Worm (Caenorhabditis elegans): ENCODE measurements around the gene nca-2.

The nca-2 gene

DNA sequence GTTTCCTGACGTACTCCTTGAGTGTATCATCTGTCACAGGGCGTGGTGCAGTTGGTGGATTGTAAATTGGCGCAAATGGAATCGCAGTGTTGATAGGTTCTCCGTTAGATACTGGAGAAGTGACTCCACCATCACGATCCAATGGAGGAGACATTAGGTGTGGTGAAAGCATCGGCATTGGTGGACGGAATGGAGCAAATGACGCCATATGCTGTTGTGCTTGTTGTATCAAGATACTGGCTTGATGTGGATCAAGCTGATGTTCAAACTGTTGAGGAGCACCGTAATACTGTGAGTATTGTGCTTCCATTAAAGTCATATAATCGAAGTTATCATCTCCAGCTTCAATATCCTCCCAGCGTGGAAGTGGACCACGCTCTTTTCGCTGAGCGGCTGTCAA lies 47.1 kb downstream of the nca-2 start:
- TF ChIP-seq unc-62 (GFP tag; optimal IDR thresholded peaks at IDR 0.05) = no peak
- no peak for TF ChIP-seq crh-2 (tag; optimal IDR thresholded peaks at IDR 0.05)
- no peak for TF ChIP-seq ceh-16 (tag; optimal IDR thresholded peaks at IDR 0.05)

DNA sequence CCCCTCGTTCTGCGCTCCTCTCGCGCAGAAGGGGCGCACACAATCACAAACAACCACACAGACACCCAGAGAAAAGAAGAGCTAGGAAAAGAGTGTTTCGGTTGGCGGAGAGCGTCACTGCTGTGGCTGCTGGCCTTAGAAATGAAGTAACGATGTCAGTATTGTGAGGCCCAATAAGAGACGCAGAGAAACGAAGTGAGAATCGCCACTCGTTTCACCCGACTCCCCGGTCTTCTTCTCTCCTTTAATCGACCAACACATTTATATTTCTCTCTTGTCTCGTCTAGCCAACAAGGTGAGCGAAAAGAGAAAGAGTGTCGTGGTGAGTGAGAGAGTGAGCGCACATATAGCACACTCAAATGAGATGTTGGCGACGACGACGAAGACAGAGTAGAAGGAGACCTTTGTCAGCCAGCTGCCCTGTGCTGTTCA lies 48.6 kb downstream of the nca-2 start:
- TF ChIP-seq egl-27 (tag; optimal IDR thresholded peaks at IDR 0.05) = peak; percentile 58
- TF ChIP-seq blmp-1 (tag; optimal IDR thresholded peaks at IDR 0.05; ENCODE audit: insufficient read depth) = peak; percentile 17
- TF ChIP-seq unc-55 (GFP tag; optimal IDR thresholded peaks at IDR 0.05) = peak; percentile 91
- peak; percentile 77 for TF ChIP-seq nhr-6 (tag; optimal IDR thresholded peaks at IDR 0.05)
- TF ChIP-seq sma-3 (GFP tag; optimal IDR thresholded peaks at IDR 0.05) = peak; percentile 71
- TF ChIP-seq gmeb-1 (tag; optimal IDR thresholded peaks at IDR 0.05) = peak; percentile 68
- peak; percentile 86 for TF ChIP-seq lin-13 (GFP tag; optimal IDR thresholded peaks at IDR 0.05)
- no peak for TF ChIP-seq mbf-1 (tag; optimal IDR thresholded peaks at IDR 0.05)
- peak; percentile 68 for TF ChIP-seq nhr-21 (tag; optimal IDR thresholded peaks at IDR 0.05)
- TF ChIP-seq mab-5 (tag; optimal IDR thresholded peaks at IDR 0.05) = peak; percentile 76
- TF ChIP-seq fos-1 (tag; optimal IDR thresholded peaks at IDR 0.05) = peak; percentile 91
- no peak for TF ChIP-seq elt-3 (tag; optimal IDR thresholded peaks at IDR 0.05)
- TF ChIP-seq Y55F3AM.14 (GFP tag; optimal IDR thresholded peaks at IDR 0.05) = peak; percentile 74
- TF ChIP-seq ceh-16 (tag; optimal IDR thresholded peaks at IDR 0.05) = peak; percentile 80
- TF ChIP-seq ztf-1 (GFP tag; conservative IDR thresholded peaks at IDR 0.05) = no peak
- no peak for TF ChIP-seq peb-1 (tag; optimal IDR thresholded peaks at IDR 0.05)
- peak; percentile 82 for TF ChIP-seq nhr-25 (tag; optimal IDR thresholded peaks at IDR 0.05)
- peak; percentile 70 for TF ChIP-seq ceh-82 (tag; optimal IDR thresholded peaks at IDR 0.05)
- peak; percentile 45 for TF ChIP-seq snpc-4 (tag; optimal IDR thresholded peaks at IDR 0.05)
- no peak for TF ChIP-seq aly-2 (tag; optimal IDR thresholded peaks at IDR 0.05)
- peak; percentile 79 for TF ChIP-seq ztf-4 (tag; optimal IDR thresholded peaks at IDR 0.05)
- TF ChIP-seq nhr-10 (tag; optimal IDR thresholded peaks at IDR 0.05) = peak; percentile 65
- TF ChIP-seq zag-1 (tag; optimal IDR thresholded peaks at IDR 0.05) = peak; percentile 91
- peak; percentile 88 for TF ChIP-seq alr-1 (tag; optimal IDR thresholded peaks at IDR 0.05)
- peak; percentile 94 for TF ChIP-seq F13H6.1 (tag; optimal IDR thresholded peaks at IDR 0.05)
- TF ChIP-seq mdl-1 (tag; optimal IDR thresholded peaks at IDR 0.05) = peak; percentile 26 to 71
- TF ChIP-seq crh-2 (tag; optimal IDR thresholded peaks at IDR 0.05) = peak; percentile 95
- peak; percentile 97 for TF ChIP-seq C34F6.9 (tag; optimal IDR thresholded peaks at IDR 0.05)
- TF ChIP-seq skn-1 (tag; optimal IDR thresholded peaks at IDR 0.05) = no peak
- TF ChIP-seq nhr-129 (tag; optimal IDR thresholded peaks at IDR 0.05) = peak; percentile 98
- peak; percentile 69 to 90 for TF ChIP-seq lsy-2 (tag; optimal IDR thresholded peaks at IDR 0.05)
- no peak for TF ChIP-seq ama-1 (optimal IDR thresholded peaks at IDR 0.05)
- peak; percentile 89 for TF ChIP-seq sem-4 (tag; optimal IDR thresholded peaks at IDR 0.05)
- TF ChIP-seq unc-62 (GFP tag; optimal IDR thresholded peaks at IDR 0.05) = no peak
- TF ChIP-seq sma-9 (GFP tag; optimal IDR thresholded peaks at IDR 0.05) = peak; percentile 58
- no peak for TF ChIP-seq sma-9 (tag; optimal IDR thresholded peaks at IDR 0.05)
- peak; percentile 84 for TF ChIP-seq lin-11 (tag; optimal IDR thresholded peaks at IDR 0.05)

DNA sequence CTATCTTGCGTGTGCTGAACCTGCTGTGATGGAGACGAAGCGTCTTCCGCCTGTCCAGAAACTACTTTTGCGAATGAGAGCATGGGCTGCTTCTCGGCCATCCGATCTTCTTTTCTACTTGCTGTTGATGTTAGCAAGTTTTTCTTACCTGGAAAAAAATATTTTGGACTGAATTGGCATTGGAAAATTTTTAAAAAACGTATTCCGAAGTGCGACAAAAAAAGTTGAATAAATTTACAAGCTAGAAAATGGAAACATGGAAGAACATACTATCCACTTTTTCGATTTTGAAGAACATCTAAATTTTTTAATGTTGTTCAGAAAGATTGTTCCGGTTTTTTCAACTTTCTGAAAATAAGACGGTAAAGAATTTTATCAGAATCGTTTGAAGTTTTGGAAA lies 52.2 kb downstream of the nca-2 start, which contains the start of gene larp-1:
larp-1 (minus strand) TSS at position 101 of the 400 bp plus-strand sequence.
- TF ChIP-seq gmeb-1 (tag; optimal IDR thresholded peaks at IDR 0.05) (no peak), R02D3.7 (tag; optimal IDR thresholded peaks at IDR 0.05) (no peak), blmp-1 (tag; optimal IDR thresholded peaks at IDR 0.05; ENCODE audit: insufficient read depth) (no peak), sma-3 (GFP tag; optimal IDR thresholded peaks at IDR 0.05) (no peak), ama-1 (optimal IDR thresholded peaks at IDR 0.05) (no peak), nhr-23 (tag; optimal IDR thresholded peaks at IDR 0.05) (no peak), nhr-11 (tag; optimal IDR thresholded peaks at IDR 0.05) (no peak), mbf-1 (tag; optimal IDR thresholded peaks at IDR 0.05) (no peak), ZK546.5 (tag; optimal IDR thresholded peaks at IDR 0.05) (no peak), dmd-4 (tag; optimal IDR thresholded peaks at IDR 0.05) (no peak), alr-1 (tag; optimal IDR thresholded peaks at IDR 0.05) (no peak), sma-9 (GFP tag; optimal IDR thresholded peaks at IDR 0.05) (no peak), sma-9 (tag; optimal IDR thresholded peaks at IDR 0.05) (no peak), nhr-10 (tag; optimal IDR thresholded peaks at IDR 0.05) (no peak), lin-11 (tag; optimal IDR thresholded peaks at IDR 0.05) (no peak), lin-39 (tag; optimal IDR thresholded peaks at IDR 0.05) (no peak)

Data from whole organism, L2 larva.